Worm (Caenorhabditis elegans): ENCODE results near the gene Y81B9A.2.

ce11 chrX:9204986-9205385 is 21.1 kb downstream of the Y81B9A.2 start:
- TF ChIP-seq mdl-1 (tag; optimal IDR thresholded peaks at IDR 0.05) (no peak), snpc-4 (tag; optimal IDR thresholded peaks at IDR 0.05) (no peak), zag-1 (tag; optimal IDR thresholded peaks at IDR 0.05) (no peak), nhr-11 (tag; optimal IDR thresholded peaks at IDR 0.05) (no peak), hmg-11 (tag; optimal IDR thresholded peaks at IDR 0.05) (no peak)

Data from whole organism, L3 larva.